Fruit fly (Drosophila melanogaster) whole organism, embryonic: Measurements from ENCODE around the gene SerRS-m.
A peak's percentile ranks its signal among the peaks of the same experiment; 100 is the strongest.

Source experiments
- Ada2b ChIP-seq: fragments of 200-800 bp; sonication (Bioruptor generic); IDR thresholded peaks from 2 replicates; pipeline ENCODE4 v1.3.6; 2022; ENCODE audit warnings: missing biosample characterization, missing genetic modification characterization
- CG10209 ChIP-seq: fragments of 200-800 bp; sonication (Bioruptor generic); optimal IDR thresholded peaks from 3 replicates; lab custom pipeline; 2017; ENCODE audit warnings: missing biosample characterization, mild to moderate bottlenecking, missing genetic modification characterization, missing genetic modification reagents
- CG10979 ChIP-seq: fragments of 200-800 bp; sonication (Bioruptor generic); optimal IDR thresholded peaks from 2 replicates; lab custom pipeline; 2018; ENCODE audit warnings: missing biosample characterization, mild to moderate bottlenecking, missing genetic modification characterization, moderate library complexity
- CG12155 ChIP-seq: fragments of 200-800 bp; sonication (Bioruptor generic); optimal IDR thresholded peaks from 3 replicates; lab custom pipeline; 2016; ENCODE audit warnings: missing biosample characterization, missing genetic modification characterization
- CG12391 ChIP-seq: fragments of 200-800 bp; sonication (Bioruptor generic); optimal IDR thresholded peaks from 3 replicates; lab custom pipeline; 2018; ENCODE audit warnings: missing biosample characterization, mild to moderate bottlenecking, missing genetic modification characterization, moderate library complexity
- CG13296 ChIP-seq: fragments of 200-800 bp; sonication (Bioruptor generic); optimal IDR thresholded peaks from 3 replicates; lab custom pipeline; 2018; ENCODE audit warnings: missing biosample characterization, mild to moderate bottlenecking, missing genetic modification characterization
- CG13424 ChIP-seq: fragments of 200-800 bp; sonication (Bioruptor generic); optimal IDR thresholded peaks from 2 replicates; lab custom pipeline; 2019; ENCODE audit warnings: missing biosample characterization, mild to moderate bottlenecking, missing genetic modification characterization, moderate library complexity
- CG14014 ChIP-seq: fragments of 200-800 bp; sonication (Bioruptor generic); IDR thresholded peaks from 2 replicates; pipeline ENCODE4 v1.3.6; 2022; ENCODE audit warnings: missing biosample characterization, missing genetic modification characterization
- CG14441 ChIP-seq: fragments of 200-800 bp; sonication (Bioruptor generic); IDR thresholded peaks from 2 replicates; pipeline ENCODE4 v1.3.6; 2022; ENCODE audit warnings: missing biosample characterization, missing genetic modification characterization
- CG17359 ChIP-seq: fragments of 200-800 bp; sonication (Bioruptor generic); optimal IDR thresholded peaks from 3 replicates; lab custom pipeline; 2018; ENCODE audit warnings: missing biosample characterization, mild to moderate bottlenecking, missing genetic modification characterization, moderate library complexity
- CG17612 ChIP-seq: fragments of 200-800 bp; sonication (Bioruptor generic); IDR thresholded peaks from 2 replicates; pipeline ENCODE4 v1.3.6; 2022; ENCODE audit warnings: missing biosample characterization, missing genetic modification characterization
- CG2120 ChIP-seq: fragments of 200-800 bp; sonication (Bioruptor generic); optimal IDR thresholded peaks from 3 replicates; lab custom pipeline; 2016; ENCODE audit warnings: missing biosample characterization, missing genetic modification characterization
- CG2678 ChIP-seq: fragments of 200-800 bp; sonication (Bioruptor generic); optimal IDR thresholded peaks from 3 replicates; lab custom pipeline; 2019; ENCODE audit warnings: missing biosample characterization, mild to moderate bottlenecking, missing genetic modification characterization, moderate library complexity
- CG30403 ChIP-seq: fragments of 200-800 bp; sonication (Bioruptor generic); optimal IDR thresholded peaks from 3 replicates; lab custom pipeline; 2016; ENCODE audit warnings: missing biosample characterization, missing genetic modification characterization
- CG32767 ChIP-seq: fragments of 200-800 bp; sonication (Bioruptor generic); IDR thresholded peaks from 2 replicates; pipeline ENCODE4 v1.3.6; 2022; ENCODE audit warnings: missing biosample characterization, missing genetic modification characterization
- CG32772 ChIP-seq: fragments of 200-800 bp; sonication (Bioruptor generic); IDR thresholded peaks from 2 replicates; pipeline ENCODE4 v1.3.6; 2022; ENCODE audit warnings: missing biosample characterization, missing genetic modification characterization
- CG6689 ChIP-seq: fragments of 200-800 bp; sonication (Bioruptor generic); IDR thresholded peaks from 2 replicates; pipeline ENCODE4 v1.3.6; 2022; ENCODE audit warnings: missing biosample characterization, missing genetic modification characterization
- CG9727 ChIP-seq: fragments of 200-800 bp; sonication (Bioruptor generic); optimal IDR thresholded peaks from 3 replicates; lab custom pipeline; 2017; ENCODE audit warnings: missing biosample characterization, mild to moderate bottlenecking, missing genetic modification characterization
- CoRest ChIP-seq: fragments of 200-800 bp; sonication (Bioruptor generic); optimal IDR thresholded peaks from 3 replicates; lab custom pipeline; 2018; ENCODE audit warnings: missing biosample characterization, mild to moderate bottlenecking, missing genetic modification characterization, moderate library complexity
- Doc2 ChIP-seq: fragments of 200-800 bp; sonication (Bioruptor generic); IDR thresholded peaks from 2 replicates; pipeline ENCODE4 v1.3.6; 2022; ENCODE audit warnings: missing biosample characterization, missing genetic modification characterization
- Elba2 ChIP-seq: fragments of 200-800 bp; sonication (Bioruptor generic); optimal IDR thresholded peaks from 3 replicates; lab custom pipeline; 2016; ENCODE audit warnings: missing biosample characterization, missing genetic modification characterization
- Fer1 ChIP-seq: fragments of 200-800 bp; sonication (Bioruptor generic); optimal IDR thresholded peaks from 2 replicates; lab custom pipeline; 2017; ENCODE audit warnings: missing biosample characterization, mild to moderate bottlenecking, missing genetic modification characterization
- H2.0 ChIP-seq: fragments of 200-800 bp; sonication (Bioruptor generic); IDR thresholded peaks from 2 replicates; pipeline ENCODE4 v1.3.6; 2022; ENCODE audit warnings: missing biosample characterization, missing genetic modification characterization
- HLH3B ChIP-seq: fragments of 200-800 bp; sonication (Bioruptor generic); IDR thresholded peaks from 2 replicates; pipeline ENCODE4 v1.3.6; 2022; ENCODE audit warnings: missing biosample characterization, missing genetic modification characterization
- Hr3 ChIP-seq: fragments of 200-800 bp; sonication (Bioruptor generic); optimal IDR thresholded peaks from 3 replicates; lab custom pipeline; 2016; ENCODE audit warnings: missing biosample characterization, missing genetic modification characterization
- Meics ChIP-seq: fragments of 200-800 bp; sonication (Bioruptor generic); optimal IDR thresholded peaks from 2 replicates; lab custom pipeline; 2017; ENCODE audit warnings: missing biosample characterization, mild to moderate bottlenecking, missing genetic modification characterization
- Oli ChIP-seq: fragments of 200-800 bp; sonication (Bioruptor generic); optimal IDR thresholded peaks from 2 replicates; lab custom pipeline; 2018; ENCODE audit warnings: missing biosample characterization, mild to moderate bottlenecking, missing genetic modification characterization, moderate library complexity
- Spps ChIP-seq: fragments of 200-800 bp; sonication (Bioruptor generic); optimal IDR thresholded peaks from 2 replicates; lab custom pipeline; 2018; ENCODE audit warnings: missing biosample characterization, mild to moderate bottlenecking, missing genetic modification characterization
- Xbp1 ChIP-seq: fragments of 200-800 bp; sonication (Bioruptor generic); optimal IDR thresholded peaks from 3 replicates; lab custom pipeline; 2016; ENCODE audit warnings: missing biosample characterization, mild to moderate bottlenecking, missing genetic modification characterization
- dmrt11E ChIP-seq: fragments of 200-800 bp; sonication (Bioruptor generic); optimal IDR thresholded peaks from 3 replicates; lab custom pipeline; 2018; ENCODE audit warnings: missing biosample characterization, mild to moderate bottlenecking, missing genetic modification characterization, moderate library complexity
- dpn ChIP-seq, 2 experiments: fragments of 200-800 bp; sonication (Bioruptor generic); optimal IDR thresholded peaks; 3 replicates each; lab custom pipeline; 2016; ENCODE audit warnings: missing biosample characterization in 2 of 2, missing genetic modification characterization in 2 of 2
- dysf ChIP-seq: fragments of 200-800 bp; sonication (Bioruptor generic); IDR thresholded peaks from 3 replicates; pipeline ENCODE4 v1.3.6; 2022; ENCODE audit warnings: missing biosample characterization, missing genetic modification characterization
- ems ChIP-seq: fragments of 200-800 bp; sonication (Bioruptor generic); optimal IDR thresholded peaks from 3 replicates; lab custom pipeline; 2016; ENCODE audit warnings: missing biosample characterization, missing genetic modification characterization
- esg ChIP-seq: fragments of 200-800 bp; sonication (Bioruptor generic); conservative IDR thresholded peaks from 2 replicates; pipeline ENCODE4 v1.3.6; 2022; ENCODE audit warnings: missing biosample characterization, missing genetic modification characterization
- ewg ChIP-seq: fragments of 200-800 bp; sonication (Bioruptor generic); optimal IDR thresholded peaks from 3 replicates; lab custom pipeline; 2017; ENCODE audit warnings: mild to moderate bottlenecking, missing biosample characterization, missing genetic modification reagents, missing genetic modification characterization
- fd3F ChIP-seq: fragments of 200-800 bp; sonication (Bioruptor generic); optimal IDR thresholded peaks from 2 replicates; lab custom pipeline; 2018; ENCODE audit warnings: missing biosample characterization, mild to moderate bottlenecking, missing genetic modification characterization, moderate library complexity
- fd64A ChIP-seq: fragments of 200-800 bp; sonication (Bioruptor generic); optimal IDR thresholded peaks from 3 replicates; lab custom pipeline; 2018; ENCODE audit warnings: missing biosample characterization, mild to moderate bottlenecking, missing genetic modification characterization
- lab ChIP-seq: fragments of 200-800 bp; sonication (Bioruptor generic); optimal IDR thresholded peaks from 3 replicates; lab custom pipeline; 2017; ENCODE audit warnings: missing biosample characterization, missing genetic modification characterization, mild to moderate bottlenecking, moderate library complexity, missing genetic modification reagents
- lilli ChIP-seq: fragments of 200-800 bp; sonication (Bioruptor generic); optimal IDR thresholded peaks from 3 replicates; lab custom pipeline; 2016; ENCODE audit warnings: missing biosample characterization, missing genetic modification characterization
- nmo ChIP-seq: fragments of 200-800 bp; sonication (Bioruptor generic); optimal IDR thresholded peaks from 2 replicates; lab custom pipeline; 2018; ENCODE audit warnings: missing biosample characterization, mild to moderate bottlenecking, missing genetic modification characterization, moderate library complexity
- ranshi ChIP-seq: fragments of 200-800 bp; sonication (Bioruptor generic); IDR thresholded peaks from 2 replicates; pipeline ENCODE4 v1.3.6; 2022; ENCODE audit warnings: missing biosample characterization, missing genetic modification characterization
- row ChIP-seq: fragments of 200-800 bp; sonication (Bioruptor generic); IDR thresholded peaks from 3 replicates; pipeline ENCODE4 v1.3.6; 2022; ENCODE audit warnings: missing biosample characterization, missing genetic modification characterization
- salm ChIP-seq: fragments of 200-800 bp; sonication (Bioruptor generic); optimal IDR thresholded peaks from 2 replicates; lab custom pipeline; 2018; ENCODE audit warnings: missing biosample characterization, mild to moderate bottlenecking, missing genetic modification characterization
- ssp ChIP-seq: fragments of 200-800 bp; sonication (Bioruptor generic); IDR thresholded peaks from 2 replicates; pipeline ENCODE4 v1.3.6; 2022; ENCODE audit warnings: missing biosample characterization, missing genetic modification characterization
- stwl ChIP-seq: fragments of 200-800 bp; sonication (Bioruptor generic); optimal IDR thresholded peaks from 3 replicates; lab custom pipeline; 2018; ENCODE audit warnings: missing biosample characterization, mild to moderate bottlenecking, missing genetic modification characterization, moderate library complexity
- tgo ChIP-seq: fragments of 200-800 bp; sonication (Bioruptor generic); IDR thresholded peaks from 3 replicates; pipeline ENCODE4 v1.3.6; 2022; ENCODE audit warnings: missing biosample characterization, missing genetic modification characterization
- ttk ChIP-seq: fragments of 200-800 bp; sonication (Bioruptor generic); IDR thresholded peaks from 2 replicates; pipeline ENCODE4 v2.1.2; 2022; ENCODE audit warnings: missing biosample characterization, missing genetic modification characterization
- unpg ChIP-seq: fragments of 200-800 bp; sonication (Bioruptor generic); optimal IDR thresholded peaks from 3 replicates; lab custom pipeline; 2018; ENCODE audit warnings: missing biosample characterization, mild to moderate bottlenecking, missing genetic modification characterization, moderate library complexity
- zf30C ChIP-seq: fragments of 200-800 bp; sonication (Bioruptor generic); optimal IDR thresholded peaks from 3 replicates; lab custom pipeline; 2018; ENCODE audit warnings: missing biosample characterization, mild to moderate bottlenecking, missing genetic modification characterization

Gene SerRS-m

DNA sequence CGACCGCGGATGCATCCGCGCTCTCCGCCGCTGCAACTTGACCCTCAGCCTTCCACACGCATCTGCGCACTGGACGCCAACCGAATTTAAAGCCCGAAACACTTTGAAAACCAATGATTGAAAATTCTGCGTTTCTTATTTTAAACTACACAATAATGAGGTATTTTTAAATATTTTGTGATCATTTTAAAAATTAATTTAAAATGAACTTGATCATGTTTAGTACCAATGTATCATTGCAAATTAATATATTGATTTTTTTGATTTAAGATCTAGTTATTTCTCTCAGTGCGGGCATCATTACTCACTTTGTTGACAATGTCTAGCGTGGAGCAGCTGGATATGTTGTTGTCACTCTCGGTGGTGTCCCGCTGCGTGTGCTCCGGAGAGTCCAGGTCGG is 26.4 kb downstream of the SerRS-m start (continued):
- peak; percentile 51 for TF ChIP-seq CG14441 (GFP tag; lab: Robert Waterston, UW)
- TF ChIP-seq CoRest (tag; lab: Kevin White, UChicago): no peak
- peak; percentile 18; the same call in 1 of the 2 replicates for TF ChIP-seq ttk (GFP tag; lab: Robert Waterston, UW)
- TF ChIP-seq CG30403 (GFP tag; lab: Kevin White, UChicago): peak; percentile 63
- TF ChIP-seq CG2120: peak; percentile 35
- peak; percentile 44 for TF ChIP-seq CG10979 (tag; lab: Kevin White, UChicago)
- peak; percentile 59 for TF ChIP-seq tgo (GFP tag; lab: Robert Waterston, UW)
- 0 out of 2 replicates have a peak, but pooled peaks have one; percentile 29 for TF ChIP-seq CG6689 (GFP tag; lab: Robert Waterston, UW)
- peak; percentile 41; the same call in 1 of the 2 replicates for TF ChIP-seq ranshi (GFP tag; lab: Robert Waterston, UW)
- no peak for TF ChIP-seq CG2678 (tag; lab: Kevin White, UChicago)
- TF ChIP-seq Ada2b: peak; percentile 20; the same call in 1 of the 2 replicates
- TF ChIP-seq dmrt11E (tag; lab: Kevin White, UChicago): peak; percentile 15
- peak; percentile 45 for TF ChIP-seq CG17359 (tag; lab: Kevin White, UChicago)
- TF ChIP-seq ssp (GFP tag; lab: Robert Waterston, UW): 0 out of 2 replicates have a peak, but pooled peaks have one; percentile 27
- peak; percentile 11 for TF ChIP-seq ems (GFP tag; lab: Kevin White, UChicago)
- TF ChIP-seq Spps (tag; lab: Kevin White, UChicago): no peak
- peak; percentile 37 for TF ChIP-seq CG10209 (GFP tag; lab: Kevin White, UChicago)
- peak; percentile 37 for TF ChIP-seq CG9727 (GFP tag; lab: Kevin White, UChicago)
- peak; percentile 83 for TF ChIP-seq ewg
- no peak for TF ChIP-seq lab (GFP tag; lab: Kevin White, UChicago)
- peak; percentile 74 for TF ChIP-seq unpg (GFP tag; lab: Kevin White, UChicago)
- TF ChIP-seq CG12391 (tag; lab: Kevin White, UChicago): peak; percentile 62
- TF ChIP-seq esg: peak; percentile 45; the same call in 1 of the 2 replicates
- peak; percentile 74 for TF ChIP-seq row (GFP tag; lab: Robert Waterston, UW)
- TF ChIP-seq fd64A (GFP tag; lab: Kevin White, UChicago): no peak
- TF ChIP-seq stwl (tag; lab: Kevin White, UChicago): no peak
- TF ChIP-seq dysf (GFP tag; lab: Robert Waterston, UW): peak; percentile 40; the same call in 1 of the 3 replicates
- peak; percentile 23; the same call in 1 of the 2 replicates for TF ChIP-seq H2.0 (GFP tag; lab: Robert Waterston, UW)
- peak; percentile 16 for TF ChIP-seq salm (tag; lab: Kevin White, UChicago)
- TF ChIP-seq CG13296 (GFP tag; lab: Kevin White, UChicago): peak; percentile 20
- peak; percentile 11 for TF ChIP-seq Hr3 (GFP tag; lab: Kevin White, UChicago)
- TF ChIP-seq fd3F (GFP tag; lab: Kevin White, UChicago): peak; percentile 8
- TF ChIP-seq HLH3B (GFP tag; lab: Robert Waterston, UW): peak; percentile 64; the same call in 1 of the 2 replicates
- peak; percentile 49; the same call in 1 of the 2 replicates for TF ChIP-seq CG14014 (GFP tag; lab: Robert Waterston, UW)
- TF ChIP-seq dpn (GFP tag; optimal IDR thresholded peaks at IDR 0.05; lab: Kevin White, UChicago): peak in 1 of 2 experiments; percentile 23
- TF ChIP-seq CG17612 (GFP tag; lab: Robert Waterston, UW): no peak
- no peak for TF ChIP-seq Elba2
- peak; percentile 56 for TF ChIP-seq zf30C (GFP tag; lab: Kevin White, UChicago)
- peak; percentile 59 for TF ChIP-seq Fer1 (GFP tag; lab: Kevin White, UChicago)
- peak; percentile 31 for TF ChIP-seq nmo (GFP tag; lab: Kevin White, UChicago)
- peak; percentile 13 for TF ChIP-seq Meics
- TF ChIP-seq CG32767 (GFP tag; lab: Robert Waterston, UW): peak; percentile 9; the same call in 1 of the 2 replicates
- TF ChIP-seq CG13424: peak; percentile 40
- peak; percentile 4 for TF ChIP-seq lilli (GFP tag; lab: Kevin White, UChicago)
- TF ChIP-seq CG32772 (GFP tag; lab: Robert Waterston, UW): peak; percentile 42; the same call in 1 of the 2 replicates
- TF ChIP-seq Xbp1 (GFP tag; lab: Kevin White, UChicago): peak; percentile 28
- peak; percentile 25 for TF ChIP-seq Oli
- TF ChIP-seq Doc2: no peak
- TF ChIP-seq CG12155 (GFP tag; lab: Kevin White, UChicago): no peak
